Fruit fly (Drosophila melanogaster) whole organism, embryonic: Measurements from ENCODE around the gene Tomosyn.

ENCODE experiments used
- Atf3 ChIP-seq: fragments of 200-800 bp; sonication (Bioruptor generic); optimal IDR thresholded peaks from 3 replicates; lab custom pipeline; 2016; ENCODE audit warnings: missing biosample characterization, missing genetic modification characterization
- BtbVII ChIP-seq: fragments of 200-800 bp; sonication (Bioruptor generic); optimal IDR thresholded peaks from 3 replicates; lab custom pipeline; 2017; ENCODE audit warnings: missing biosample characterization, mild to moderate bottlenecking, missing genetic modification characterization
- CG10209 ChIP-seq: fragments of 200-800 bp; sonication (Bioruptor generic); optimal IDR thresholded peaks from 3 replicates; lab custom pipeline; 2017; ENCODE audit warnings: missing biosample characterization, mild to moderate bottlenecking, missing genetic modification characterization, missing genetic modification reagents
- CG1024 ChIP-seq: fragments of 200-800 bp; sonication (Bioruptor generic); IDR thresholded peaks from 2 replicates; pipeline ENCODE4 v1.3.6; 2022; ENCODE audit warnings: missing biosample characterization, missing genetic modification characterization
- CG11247 ChIP-seq: fragments of 200-800 bp; sonication (Bioruptor generic); IDR thresholded peaks from 2 replicates; pipeline ENCODE4 v1.3.6; 2022; ENCODE audit warnings: missing biosample characterization, missing genetic modification characterization
- CG11695 ChIP-seq: fragments of 200-800 bp; sonication (Bioruptor generic); IDR thresholded peaks from 3 replicates; pipeline ENCODE4 v1.3.6; 2022; ENCODE audit warnings: missing biosample characterization, missing genetic modification characterization
- CG11696 ChIP-seq: fragments of 200-800 bp; sonication (Bioruptor generic); IDR thresholded peaks from 2 replicates; pipeline ENCODE4 v1.3.6; 2022; ENCODE audit warnings: missing biosample characterization, missing genetic modification characterization
- CG12071 ChIP-seq: fragments of 200-800 bp; sonication (Bioruptor generic); optimal IDR thresholded peaks from 3 replicates; lab custom pipeline; 2018; ENCODE audit warnings: missing biosample characterization, mild to moderate bottlenecking, missing genetic modification characterization
- CG12104 ChIP-seq: fragments of 200-800 bp; sonication (Bioruptor generic); optimal IDR thresholded peaks from 3 replicates; lab custom pipeline; 2016; ENCODE audit warnings: missing biosample characterization, missing genetic modification characterization
- CG12769 ChIP-seq: fragments of 200-800 bp; sonication (Bioruptor generic); optimal IDR thresholded peaks from 2 replicates; lab custom pipeline; 2019; ENCODE audit warnings: missing biosample characterization, mild to moderate bottlenecking, missing genetic modification characterization, moderate library complexity
- CG14014 ChIP-seq: fragments of 200-800 bp; sonication (Bioruptor generic); IDR thresholded peaks from 2 replicates; pipeline ENCODE4 v1.3.6; 2022; ENCODE audit warnings: missing biosample characterization, missing genetic modification characterization
- CG1603 ChIP-seq: fragments of 200-800 bp; sonication (Bioruptor generic); optimal IDR thresholded peaks from 2 replicates; lab custom pipeline; 2019; ENCODE audit warnings: missing biosample characterization, mild to moderate bottlenecking, missing genetic modification characterization, moderate library complexity
- CG17328 ChIP-seq: fragments of 200-800 bp; sonication (Bioruptor generic); IDR thresholded peaks from 2 replicates; pipeline ENCODE4 v1.3.6; 2022; ENCODE audit warnings: missing biosample characterization, missing genetic modification characterization
- CG18476 ChIP-seq: fragments of 200-800 bp; sonication (Bioruptor generic); optimal IDR thresholded peaks from 2 replicates; lab custom pipeline; 2016; ENCODE audit warnings: missing biosample characterization, mild to moderate bottlenecking, missing genetic modification characterization
- CG2120 ChIP-seq: fragments of 200-800 bp; sonication (Bioruptor generic); optimal IDR thresholded peaks from 3 replicates; lab custom pipeline; 2016; ENCODE audit warnings: missing biosample characterization, missing genetic modification characterization
- CG2889 ChIP-seq: fragments of 200-800 bp; sonication (Bioruptor generic); IDR thresholded peaks from 3 replicates; pipeline ENCODE4 v1.3.6; 2022; ENCODE audit warnings: missing biosample characterization, missing genetic modification characterization
- CG3065 ChIP-seq: fragments of 200-800 bp; sonication (Bioruptor generic); optimal IDR thresholded peaks from 2 replicates; lab custom pipeline; 2016; ENCODE audit warnings: missing biosample characterization, missing genetic modification characterization
- CG31224 ChIP-seq: fragments of 200-800 bp; sonication (Bioruptor generic); IDR thresholded peaks from 2 replicates; pipeline ENCODE4 v1.3.6; 2022; ENCODE audit warnings: missing biosample characterization, missing genetic modification characterization
- CG3281 ChIP-seq: fragments of 200-800 bp; sonication (Bioruptor generic); optimal IDR thresholded peaks from 3 replicates; lab custom pipeline; 2017; ENCODE audit warnings: missing biosample characterization, mild to moderate bottlenecking, missing genetic modification characterization
- CG34422 ChIP-seq: fragments of 200-800 bp; sonication (Bioruptor generic); IDR thresholded peaks from 3 replicates; pipeline ENCODE4 v1.3.6; 2022; ENCODE audit warnings: missing biosample characterization, missing genetic modification characterization
- CG3838 ChIP-seq: fragments of 200-800 bp; sonication (Bioruptor generic); optimal IDR thresholded peaks from 3 replicates; lab custom pipeline; 2016; ENCODE audit warnings: missing biosample characterization, missing genetic modification characterization
- CG4617 ChIP-seq: fragments of 200-800 bp; sonication (Bioruptor generic); optimal IDR thresholded peaks from 3 replicates; lab custom pipeline; 2016; ENCODE audit warnings: missing biosample characterization, missing genetic modification characterization, borderline replicate concordance
- CG7556 ChIP-seq: fragments of 200-800 bp; sonication (Bioruptor generic); optimal IDR thresholded peaks from 2 replicates; lab custom pipeline; 2017; ENCODE audit warnings: missing biosample characterization, mild to moderate bottlenecking, missing genetic modification characterization
- CG8359 ChIP-seq: fragments of 200-800 bp; sonication (Bioruptor generic); optimal IDR thresholded peaks from 2 replicates; lab custom pipeline; 2017; ENCODE audit warnings: missing biosample characterization, mild to moderate bottlenecking, missing genetic modification characterization, borderline replicate concordance
- CG9727 ChIP-seq: fragments of 200-800 bp; sonication (Bioruptor generic); optimal IDR thresholded peaks from 3 replicates; lab custom pipeline; 2017; ENCODE audit warnings: missing biosample characterization, mild to moderate bottlenecking, missing genetic modification characterization
- CG9932 ChIP-seq: fragments of 200-800 bp; sonication (Bioruptor generic); IDR thresholded peaks from 2 replicates; pipeline ENCODE4 v1.3.6; 2022; ENCODE audit warnings: missing biosample characterization, missing genetic modification characterization
- CHES-1-like ChIP-seq: fragments of 200-800 bp; sonication (Bioruptor generic); optimal IDR thresholded peaks from 2 replicates; lab custom pipeline; 2016; ENCODE audit warnings: missing biosample characterization, missing genetic modification characterization
- CTCF ChIP-seq: fragments of 200-800 bp; sonication (Bioruptor generic); optimal IDR thresholded peaks from 2 replicates; lab custom pipeline; 2017; ENCODE audit warnings: missing biosample characterization, mild to moderate bottlenecking, missing genetic modification characterization, moderate library complexity
- Dp ChIP-seq: fragments of 200-800 bp; sonication (Bioruptor generic); optimal IDR thresholded peaks from 2 replicates; lab custom pipeline; 2018; ENCODE audit warnings: missing biosample characterization, mild to moderate bottlenecking, missing genetic modification characterization, moderate library complexity
- HLH3B ChIP-seq: fragments of 200-800 bp; sonication (Bioruptor generic); IDR thresholded peaks from 2 replicates; pipeline ENCODE4 v1.3.6; 2022; ENCODE audit warnings: missing biosample characterization, missing genetic modification characterization
- Hey ChIP-seq: fragments of 200-800 bp; sonication (Bioruptor generic); optimal IDR thresholded peaks from 3 replicates; lab custom pipeline; 2018; ENCODE audit warnings: missing biosample characterization, mild to moderate bottlenecking, missing genetic modification characterization
- abd-A ChIP-seq: fragments of 200-800 bp; sonication (Bioruptor generic); optimal IDR thresholded peaks from 3 replicates; lab custom pipeline; 2019; ENCODE audit warnings: missing biosample characterization, mild to moderate bottlenecking, missing genetic modification characterization, moderate library complexity
- ac ChIP-seq: fragments of 200-800 bp; sonication (Bioruptor generic); optimal IDR thresholded peaks from 3 replicates; lab custom pipeline; 2017; ENCODE audit warnings: missing biosample characterization, mild to moderate bottlenecking, missing genetic modification characterization
- amos ChIP-seq: fragments of 200-800 bp; sonication (Bioruptor generic); IDR thresholded peaks from 2 replicates; pipeline ENCODE4 v1.3.6; 2022; ENCODE audit warnings: missing biosample characterization, missing genetic modification characterization; ENCODE audit not compliant: partially characterized antibody
- bab2 ChIP-seq: fragments of 200-800 bp; sonication (Bioruptor generic); optimal IDR thresholded peaks from 2 replicates; lab custom pipeline; 2016; ENCODE audit warnings: missing biosample characterization, missing genetic modification characterization
- dysf ChIP-seq: fragments of 200-800 bp; sonication (Bioruptor generic); IDR thresholded peaks from 3 replicates; pipeline ENCODE4 v1.3.6; 2022; ENCODE audit warnings: missing biosample characterization, missing genetic modification characterization
- fd102C ChIP-seq: fragments of 200-800 bp; sonication (Bioruptor generic); optimal IDR thresholded peaks from 2 replicates; lab custom pipeline; 2018; ENCODE audit warnings: missing biosample characterization, mild to moderate bottlenecking, missing genetic modification characterization, moderate library complexity
- gcm2 ChIP-seq: fragments of 200-800 bp; sonication (Bioruptor generic); optimal IDR thresholded peaks from 2 replicates; lab custom pipeline; 2016; ENCODE audit warnings: missing biosample characterization, missing genetic modification characterization
- gem ChIP-seq: fragments of 200-800 bp; sonication (Bioruptor generic); optimal IDR thresholded peaks from 2 replicates; lab custom pipeline; 2019; ENCODE audit warnings: missing biosample characterization, mild to moderate bottlenecking, missing genetic modification characterization, moderate library complexity
- grau ChIP-seq: fragments of 200-800 bp; optimal IDR thresholded peaks from 3 replicates; lab custom pipeline; 2019; ENCODE audit warnings: missing biosample characterization, mild to moderate bottlenecking, missing genetic modification characterization, moderate library complexity
- insv ChIP-seq, 2 experiments: fragments of 200-800 bp; sonication (Bioruptor generic); optimal IDR thresholded peaks; 3 replicates each; lab custom pipeline; 2016 to 2018; ENCODE audit warnings: missing biosample characterization in 2 of 2, missing genetic modification characterization in 2 of 2
- jigr1 ChIP-seq: fragments of 200-800 bp; sonication (Bioruptor generic); IDR thresholded peaks from 3 replicates; pipeline ENCODE4 v1.3.6; 2022; ENCODE audit warnings: missing biosample characterization, missing genetic modification characterization
- knrl ChIP-seq: fragments of 200-800 bp; sonication (Bioruptor generic); IDR thresholded peaks from 3 replicates; pipeline ENCODE4 v1.3.6; 2022; ENCODE audit warnings: missing biosample characterization, missing genetic modification characterization; ENCODE audit not compliant: partially characterized antibody
- maf-S ChIP-seq: fragments of 200-800 bp; sonication (Bioruptor generic); optimal IDR thresholded peaks from 2 replicates; lab custom pipeline; 2016; ENCODE audit warnings: missing biosample characterization, missing genetic modification characterization
- org-1 ChIP-seq: fragments of 200-800 bp; sonication (Bioruptor generic); optimal IDR thresholded peaks from 2 replicates; lab custom pipeline; 2017; ENCODE audit warnings: missing biosample characterization, missing genetic modification characterization
- pb ChIP-seq: fragments of 200-800 bp; sonication (Bioruptor generic); optimal IDR thresholded peaks from 3 replicates; lab custom pipeline; 2016; ENCODE audit warnings: missing biosample characterization, missing genetic modification characterization
- pita ChIP-seq: fragments of 200-800 bp; sonication (Bioruptor generic); optimal IDR thresholded peaks from 2 replicates; lab custom pipeline; 2017; ENCODE audit warnings: missing biosample characterization, mild to moderate bottlenecking, missing genetic modification characterization
- pnt ChIP-seq: fragments of 200-800 bp; sonication (Bioruptor generic); optimal IDR thresholded peaks from 3 replicates; lab custom pipeline; 2016; ENCODE audit warnings: missing biosample characterization, missing genetic modification characterization
- slp2 ChIP-seq: fragments of 200-800 bp; sonication (Bioruptor generic); optimal IDR thresholded peaks from 2 replicates; lab custom pipeline; 2016; ENCODE audit warnings: missing biosample characterization, missing genetic modification characterization
- tap ChIP-seq: fragments of 200-800 bp; optimal IDR thresholded peaks from 3 replicates; lab custom pipeline; 2019; ENCODE audit warnings: missing biosample characterization, mild to moderate bottlenecking, missing genetic modification characterization, moderate library complexity
- wor ChIP-seq: fragments of 200-800 bp; sonication (Bioruptor generic); IDR thresholded peaks from 2 replicates; pipeline ENCODE4 v1.3.6; 2022; ENCODE audit warnings: missing biosample characterization, missing genetic modification characterization
- zfh2 ChIP-seq: fragments of 200-800 bp; sonication (Bioruptor generic); optimal IDR thresholded peaks from 2 replicates; lab custom pipeline; 2016; ENCODE audit warnings: missing biosample characterization, missing genetic modification characterization

Tomosyn gene

dm6 chrX:12660030-12660630 is 28.7 kb downstream of the Tomosyn start (continued):
- no peak for TF ChIP-seq CG7556 (GFP tag; lab: Kevin White, UChicago)
- no peak for TF ChIP-seq CTCF (GFP tag; lab: Kevin White, UChicago)
- peak; percentile 17 for TF ChIP-seq fd102C (GFP tag; lab: Kevin White, UChicago)
- TF ChIP-seq CG8359 (GFP tag; lab: Kevin White, UChicago) = no peak
- no peak for TF ChIP-seq jigr1 (GFP tag; lab: Robert Waterston, UW)
- TF ChIP-seq CG9727 (GFP tag; lab: Kevin White, UChicago) = peak; percentile 12
- TF ChIP-seq CG1024 (GFP tag; lab: Robert Waterston, UW) = no peak
- TF ChIP-seq Atf3 (GFP tag; lab: Kevin White, UChicago) = no peak
- TF ChIP-seq slp2 (GFP tag; lab: Kevin White, UChicago) = no peak
- TF ChIP-seq maf-S (GFP tag; lab: Kevin White, UChicago) = no peak
- no peak for TF ChIP-seq wor (GFP tag; lab: Robert Waterston, UW)
- TF ChIP-seq amos (GFP tag; lab: Robert Waterston, UW) = no peak
- no peak for TF ChIP-seq CHES-1-like (GFP tag; lab: Kevin White, UChicago)
- no peak for TF ChIP-seq BtbVII (GFP tag; lab: Kevin White, UChicago)
- TF ChIP-seq CG14014 = no peak
- no peak for TF ChIP-seq zfh2 (GFP tag; lab: Kevin White, UChicago)
- no peak for TF ChIP-seq abd-A (tag; lab: Kevin White, UChicago)
- no peak for TF ChIP-seq pita (GFP tag; lab: Kevin White, UChicago)
- peak; percentile 28 for TF ChIP-seq CG12769 (tag; lab: Kevin White, UChicago)
- no peak for TF ChIP-seq CG9932
- TF ChIP-seq CG3065 (GFP tag; lab: Kevin White, UChicago) = no peak
- TF ChIP-seq CG2120 = no peak
- no peak for TF ChIP-seq CG12104 (GFP tag; lab: Kevin White, UChicago)
- TF ChIP-seq CG2889 (GFP tag; lab: Robert Waterston, UW) = no peak
- TF ChIP-seq pnt (GFP tag; lab: Kevin White, UChicago) = no peak
- TF ChIP-seq grau (tag; lab: Kevin White, UChicago) = no peak
- no peak for TF ChIP-seq CG11247 (GFP tag; lab: Robert Waterston, UW)
- no peak for TF ChIP-seq CG3281 (GFP tag; lab: Kevin White, UChicago)
- peak; percentile 59 for TF ChIP-seq ac (GFP tag; lab: Kevin White, UChicago)
- TF ChIP-seq gcm2 (GFP tag; lab: Kevin White, UChicago) = no peak
- no peak for TF ChIP-seq tap (tag; lab: Kevin White, UChicago)
- peak; percentile 17 for TF ChIP-seq gem (tag; lab: Kevin White, UChicago)
- TF ChIP-seq CG17328 (GFP tag; lab: Robert Waterston, UW) = no peak
- no peak for TF ChIP-seq Dp
- no peak for TF ChIP-seq CG4617 (GFP tag; lab: Kevin White, UChicago)
- no peak for TF ChIP-seq knrl (GFP tag; lab: Robert Waterston, UW)
- 0 out of 2 replicates have a peak, but pooled peaks have one; percentile 27 for TF ChIP-seq HLH3B
- no peak for TF ChIP-seq CG3838 (GFP tag; lab: Kevin White, UChicago)
- peak; percentile 28 for TF ChIP-seq bab2 (GFP tag; lab: Kevin White, UChicago)
- TF ChIP-seq CG1603 = peak; percentile 4
- TF ChIP-seq insv (GFP tag; optimal IDR thresholded peaks at IDR 0.05; lab: Kevin White, UChicago) = peak in 1 of 2 experiments; percentile 33
- no peak for TF ChIP-seq dysf (GFP tag; lab: Robert Waterston, UW)
- TF ChIP-seq CG34422 = no peak
- TF ChIP-seq org-1 (GFP tag; lab: Kevin White, UChicago) = no peak
- no peak for TF ChIP-seq Hey (tag; lab: Kevin White, UChicago)
- TF ChIP-seq CG18476 (GFP tag; lab: Kevin White, UChicago) = no peak
- TF ChIP-seq CG31224 (GFP tag; lab: Robert Waterston, UW) = no peak
- TF ChIP-seq CG12071 = no peak
- peak; percentile 0 for TF ChIP-seq CG10209
- TF ChIP-seq pb = no peak
- TF ChIP-seq CG11695 (GFP tag; lab: Robert Waterston, UW) = no peak
- TF ChIP-seq CG11696 (GFP tag; lab: Robert Waterston, UW) = no peak
